Worm (Caenorhabditis elegans) whole organism, midembryonic: ENCODE measurements around the gene set-3.

Experiments used
- cog-1 ChIP-seq: sonication (generic microtip); optimal IDR thresholded peaks from 2 replicates; lab custom pipeline; 2016; ENCODE audit warnings: missing genetic modification characterization, missing compliant biosample characterization
- flt-1 ChIP-seq: fragments of 200-800 bp; sonication (Bioruptor generic); IDR thresholded peaks from 2 replicates; pipeline ENCODE4 v1.3.6; 2022; ENCODE audit warnings: missing genetic modification characterization, missing compliant biosample characterization
- klf-2 ChIP-seq: fragments of 200-800 bp; sonication (Bioruptor generic); conservative IDR thresholded peaks from 2 replicates; pipeline ENCODE4 v1.3.6; 2022; ENCODE audit warnings: missing genetic modification reagents, missing genetic modification characterization, missing compliant biosample characterization
- med-1 ChIP-seq: sonication (generic microtip); optimal IDR thresholded peaks from 2 replicates; lab custom pipeline; 2017; ENCODE audit warnings: missing genetic modification characterization, mild to moderate bottlenecking, missing compliant biosample characterization, antibody characterized with exemption, missing genetic modification reagents; ENCODE audit not compliant: insufficient read depth
- ref-1 ChIP-seq: fragments of 200-800 bp; sonication (Bioruptor generic); conservative IDR thresholded peaks from 2 replicates; pipeline ENCODE4 v1.3.6; 2022; ENCODE audit warnings: missing genetic modification reagents, missing genetic modification characterization, missing compliant biosample characterization
- tab-1 ChIP-seq: fragments of 200-800 bp; sonication (Bioruptor generic); IDR thresholded peaks from 2 replicates; pipeline ENCODE4 v1.3.6; 2022; ENCODE audit warnings: missing genetic modification characterization, missing compliant biosample characterization
- ztf-23 ChIP-seq: fragments of 200-800 bp; sonication (Bioruptor generic); IDR thresholded peaks from 2 replicates; pipeline ENCODE4 v1.3.6; 2022; ENCODE audit warnings: missing genetic modification reagents, missing genetic modification characterization, missing compliant biosample characterization
- ztf-29 ChIP-seq: fragments of 200-800 bp; sonication (Bioruptor generic); IDR thresholded peaks from 2 replicates; pipeline ENCODE4 v1.3.6; 2022; ENCODE audit warnings: missing genetic modification reagents, missing genetic modification characterization, missing compliant biosample characterization

DNA sequence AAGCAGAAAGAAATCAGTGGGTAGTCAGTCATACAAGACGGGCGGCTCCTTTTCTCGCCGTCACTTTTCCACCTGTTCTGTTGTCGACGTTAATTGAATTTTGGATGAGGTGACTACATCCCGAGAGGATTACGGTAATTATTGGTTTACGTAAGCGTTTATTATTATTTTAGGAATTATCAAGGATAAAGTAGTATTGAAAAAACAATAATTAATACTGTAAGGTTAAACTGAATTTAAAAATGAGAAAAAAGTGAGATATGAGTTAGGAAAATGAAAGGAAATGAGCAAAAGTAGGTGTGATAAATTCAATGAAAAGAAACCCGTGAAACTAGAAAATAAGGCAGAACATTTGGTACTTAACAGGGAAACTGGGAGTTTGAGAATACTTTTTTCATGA is 44.6 kb upstream of the set-3 start, which contains the start of gene hlh-4:
- TF ChIP-seq ref-1 (no peak), tab-1 (GFP tag; lab: Robert Waterston, UW) (no peak), flt-1 (GFP tag; lab: Robert Waterston, UW) (no peak), klf-2 (no peak), ztf-29 (no peak), cog-1 (tag; lab: Kevin White, UChicago) (no peak), ztf-23 (no peak), med-1 (GFP tag; lab: Kevin White, UChicago) (no peak)
